Fruit fly (Drosophila melanogaster) whole organism, pupa: Measurements from ENCODE around the gene grnd.
A peak's percentile ranks its signal among the peaks of the same experiment; 100 is the strongest.

Experiments used
- CG10348 ChIP-seq: fragments of 200-800 bp; sonication (Bioruptor generic); IDR thresholded peaks from 2 replicates; pipeline ENCODE4 v1.3.6; 2022; ENCODE audit warnings: missing biosample characterization, missing genetic modification characterization
- CG12605 ChIP-seq: fragments of 200-800 bp; sonication (Bioruptor generic); IDR thresholded peaks from 2 replicates; pipeline ENCODE4 v1.3.6; 2022; ENCODE audit warnings: missing biosample characterization, missing genetic modification characterization
- CG13204 ChIP-seq: fragments of 200-800 bp; sonication (Bioruptor generic); optimal IDR thresholded peaks from 2 replicates; lab custom pipeline; 2018; ENCODE audit warnings: missing biosample characterization, mild to moderate bottlenecking, missing genetic modification characterization, moderate library complexity
- CG14655 ChIP-seq: fragments of 200-800 bp; sonication (Bioruptor generic); optimal IDR thresholded peaks from 3 replicates; lab custom pipeline; 2017; ENCODE audit warnings: mild to moderate bottlenecking, missing biosample characterization, missing genetic modification reagents, missing genetic modification characterization
- CG15710 ChIP-seq: fragments of 200-800 bp; sonication (Bioruptor generic); optimal IDR thresholded peaks from 2 replicates; lab custom pipeline; 2018; ENCODE audit warnings: missing biosample characterization, mild to moderate bottlenecking, missing genetic modification characterization, moderate library complexity
- CG17806 ChIP-seq: fragments of 200-800 bp; sonication (Bioruptor generic); optimal IDR thresholded peaks from 2 replicates; lab custom pipeline; 2018; ENCODE audit warnings: missing biosample characterization, mild to moderate bottlenecking, missing genetic modification characterization, moderate library complexity
- CG32121 ChIP-seq: fragments of 200-800 bp; sonication (Bioruptor generic); IDR thresholded peaks from 2 replicates; pipeline ENCODE4 v1.3.6; 2022; ENCODE audit warnings: missing biosample characterization, missing genetic modification characterization
- CG34367 ChIP-seq: fragments of 200-800 bp; sonication (Bioruptor generic); optimal IDR thresholded peaks from 2 replicates; lab custom pipeline; 2018; ENCODE audit warnings: missing biosample characterization, mild to moderate bottlenecking, missing genetic modification characterization
- CG4496 ChIP-seq: fragments of 200-800 bp; sonication (Bioruptor generic); IDR thresholded peaks from 3 replicates; pipeline ENCODE4 v1.3.6; 2022; ENCODE audit warnings: missing biosample characterization, missing genetic modification characterization
- CG8159 ChIP-seq: fragments of 200-800 bp; sonication (Bioruptor generic); optimal IDR thresholded peaks from 3 replicates; lab custom pipeline; 2018; ENCODE audit warnings: missing biosample characterization, mild to moderate bottlenecking, missing genetic modification characterization, moderate library complexity
- CG8301 ChIP-seq: fragments of 200-800 bp; sonication (Bioruptor generic); optimal IDR thresholded peaks from 2 replicates; lab custom pipeline; 2018; ENCODE audit warnings: missing biosample characterization, mild to moderate bottlenecking, missing genetic modification characterization
- CG9948 ChIP-seq: fragments of 200-800 bp; sonication (Bioruptor generic); optimal IDR thresholded peaks from 2 replicates; lab custom pipeline; 2018; ENCODE audit warnings: missing biosample characterization, mild to moderate bottlenecking, missing genetic modification characterization, moderate library complexity
- D1 ChIP-seq: fragments of 200-800 bp; sonication (Bioruptor generic); optimal IDR thresholded peaks from 2 replicates; lab custom pipeline; 2018; ENCODE audit warnings: missing biosample characterization, mild to moderate bottlenecking, missing genetic modification characterization, moderate library complexity
- EcR ChIP-seq: fragments of 200-800 bp; sonication (Bioruptor generic); optimal IDR thresholded peaks from 3 replicates; lab custom pipeline; 2019; ENCODE audit warnings: missing biosample characterization, missing genetic modification characterization, mild to moderate bottlenecking, moderate library complexity, missing genetic modification reagents
- Ets98B ChIP-seq: fragments of 200-800 bp; sonication (Bioruptor generic); IDR thresholded peaks from 2 replicates; pipeline ENCODE4 v1.3.6; 2022; ENCODE audit warnings: missing biosample characterization, missing genetic modification characterization
- Pif1A ChIP-seq: fragments of 200-800 bp; sonication (Bioruptor generic); optimal IDR thresholded peaks from 3 replicates; lab custom pipeline; 2016; ENCODE audit warnings: missing biosample characterization, missing genetic modification characterization
- Pif1B ChIP-seq: fragments of 200-800 bp; sonication (Bioruptor generic); optimal IDR thresholded peaks from 3 replicates; lab custom pipeline; 2016; ENCODE audit warnings: missing biosample characterization, missing genetic modification characterization
- Snoo ChIP-seq: fragments of 200-800 bp; sonication (Bioruptor generic); optimal IDR thresholded peaks from 3 replicates; lab custom pipeline; 2017; ENCODE audit warnings: missing biosample characterization, mild to moderate bottlenecking, missing genetic modification characterization, inconsistent platforms
- fd96Ca ChIP-seq: fragments of 200-800 bp; sonication (Bioruptor generic); IDR thresholded peaks from 3 replicates; pipeline ENCODE4 v1.3.6; 2022; ENCODE audit warnings: missing biosample characterization, missing genetic modification characterization
- gl ChIP-seq: fragments of 200-800 bp; sonication (Bioruptor generic); optimal IDR thresholded peaks from 2 replicates; lab custom pipeline; 2018; ENCODE audit warnings: missing biosample characterization, mild to moderate bottlenecking, missing genetic modification characterization
- rn ChIP-seq: fragments of 200-800 bp; sonication (Bioruptor generic); IDR thresholded peaks from 2 replicates; pipeline ENCODE4 v1.3.6; 2022; ENCODE audit warnings: missing biosample characterization, missing genetic modification characterization

grnd gene

DNA sequence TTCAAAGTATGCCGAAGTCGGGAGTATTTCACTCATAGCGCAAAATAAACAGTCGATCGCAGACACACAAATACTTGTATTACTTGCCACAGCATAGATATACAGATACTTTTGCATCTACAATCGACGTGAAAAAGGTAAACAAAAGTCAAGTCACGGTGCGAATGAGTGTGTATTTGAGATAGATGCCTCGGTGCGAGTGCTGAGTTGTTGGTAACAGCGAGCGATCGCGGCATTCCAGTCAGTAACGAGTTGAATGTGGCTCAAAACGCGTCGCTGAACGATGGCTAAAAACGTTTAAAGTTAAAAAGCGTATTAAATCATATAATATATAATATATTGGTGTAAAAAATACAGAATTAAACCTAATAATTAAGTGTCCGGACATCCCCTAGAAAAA, at the start of gene grnd:
TSS of gene grnd (plus strand) at position 207 of the 400 bp plus-strand sequence.
- no peak for TF ChIP-seq D1 (tag; lab: Kevin White, UChicago)
- TF ChIP-seq Pif1B (GFP tag; lab: Kevin White, UChicago): peak; percentile 24
- no peak for TF ChIP-seq CG8159 (tag; lab: Kevin White, UChicago)
- no peak for TF ChIP-seq Snoo (tag; lab: Kevin White, UChicago)
- TF ChIP-seq CG12605: no peak
- no peak for TF ChIP-seq CG14655 (GFP tag; lab: Kevin White, UChicago)
- TF ChIP-seq CG9948 (tag; lab: Kevin White, UChicago): no peak
- peak; percentile 24 for TF ChIP-seq EcR (GFP tag; lab: Kevin White, UChicago)
- no peak for TF ChIP-seq CG10348 (GFP tag; lab: Robert Waterston, UW)
- TF ChIP-seq CG34367 (tag; lab: Kevin White, UChicago): no peak
- TF ChIP-seq rn (GFP tag; lab: Robert Waterston, UW): no peak
- no peak for TF ChIP-seq CG13204 (GFP tag; lab: Kevin White, UChicago)
- no peak for TF ChIP-seq gl (tag; lab: Kevin White, UChicago)
- TF ChIP-seq CG17806 (tag; lab: Kevin White, UChicago): no peak
- no peak for TF ChIP-seq CG4496
- TF ChIP-seq Pif1A (GFP tag; lab: Kevin White, UChicago): no peak
- no peak; the same call in 2 of the 3 replicates for TF ChIP-seq fd96Ca (GFP tag; lab: Robert Waterston, UW)
- TF ChIP-seq CG32121: no peak
- no peak for TF ChIP-seq CG8301
- TF ChIP-seq Ets98B (GFP tag; lab: Robert Waterston, UW): peak; percentile 5; the same call in 1 of the 2 replicates

DNA sequence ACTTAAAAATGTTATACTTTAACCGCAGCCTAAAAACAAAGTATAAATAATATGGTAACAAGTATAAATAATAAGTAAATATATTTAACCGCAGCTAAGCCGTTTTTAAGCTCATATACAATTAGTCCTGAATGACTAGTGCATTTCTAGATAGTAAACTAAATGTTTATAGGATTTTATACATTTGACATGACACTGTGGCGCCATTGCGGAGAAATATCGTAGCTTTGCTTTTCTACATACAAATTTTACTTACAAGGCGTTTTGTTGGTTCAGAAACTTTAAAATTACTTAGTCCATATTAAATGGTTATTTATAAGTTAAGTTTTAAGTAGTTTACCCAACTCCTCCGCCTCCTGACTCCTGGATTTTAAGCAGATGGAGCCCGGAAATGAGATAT, 44.0 kb upstream of the grnd start:
- TF ChIP-seq CG32121 (no peak), D1 (tag; lab: Kevin White, UChicago) (peak; percentile 19), CG13204 (GFP tag; lab: Kevin White, UChicago) (no peak), CG8159 (tag; lab: Kevin White, UChicago) (peak; percentile 30)

DNA sequence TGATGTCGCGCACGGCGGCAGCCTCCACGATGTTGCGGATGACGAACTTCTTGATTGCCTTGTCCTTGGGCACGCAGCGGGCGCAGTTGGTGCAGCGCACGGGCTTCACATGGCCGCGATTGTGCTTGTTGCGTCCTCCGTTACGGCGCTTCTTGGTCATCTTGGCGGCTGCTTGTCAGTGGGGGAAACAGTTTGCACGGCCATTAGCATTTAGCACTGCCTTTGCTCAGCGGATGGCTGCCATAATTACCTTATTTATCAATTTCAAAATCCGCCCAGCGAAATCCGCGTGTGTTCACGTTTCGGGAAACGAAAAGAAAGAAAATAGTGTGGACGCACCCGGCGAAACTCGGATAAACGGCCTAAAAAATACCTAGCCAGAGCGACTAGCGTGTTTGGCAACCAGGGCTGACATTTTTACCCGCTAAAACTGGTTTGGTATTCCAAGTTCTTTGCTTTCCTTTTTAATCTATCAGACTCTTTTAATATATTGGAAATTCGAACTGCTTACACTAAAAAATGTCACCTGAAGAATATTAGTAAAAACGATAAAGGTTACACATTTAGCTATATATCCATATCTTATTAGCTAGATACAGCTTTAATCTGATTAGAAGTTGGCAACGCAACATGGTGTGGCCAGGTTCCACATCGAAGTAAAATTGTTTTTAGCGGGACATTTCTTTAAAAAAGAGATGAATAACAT, 42.2 kb upstream of the grnd start, which contains the start of gene RpS26:
TSS of gene RpS26 (minus strand) at position 375 of the 706 bp plus-strand sequence.
- TF ChIP-seq CG15710 (tag; lab: Kevin White, UChicago) (peak; percentile 23), CG8301 (no peak), Pif1B (GFP tag; lab: Kevin White, UChicago) (no peak), rn (GFP tag; lab: Robert Waterston, UW) (no peak), CG10348 (GFP tag; lab: Robert Waterston, UW) (no peak), CG34367 (tag; lab: Kevin White, UChicago) (no peak), CG9948 (tag; lab: Kevin White, UChicago) (peak; percentile 23), fd96Ca (GFP tag; lab: Robert Waterston, UW) (peak; percentile 23; the same call in 1 of the 3 replicates), CG4496 (peak; percentile 61; the same call in 2 of the 3 replicates), Snoo (tag; lab: Kevin White, UChicago) (peak; percentile 50)

dm6 chr2L:18448639-18449430, 36.4 kb upstream of the grnd start, which contains the start of gene ncm:
Gene ncm, minus strand, starts transcription at chr2L:18448957.
- TF ChIP-seq rn (GFP tag; lab: Robert Waterston, UW): no peak
- TF ChIP-seq EcR (GFP tag; lab: Kevin White, UChicago): no peak
- no peak for TF ChIP-seq CG9948 (tag; lab: Kevin White, UChicago)
- TF ChIP-seq fd96Ca (GFP tag; lab: Robert Waterston, UW): no peak
- peak; percentile 34 for TF ChIP-seq D1 (tag; lab: Kevin White, UChicago)

DNA sequence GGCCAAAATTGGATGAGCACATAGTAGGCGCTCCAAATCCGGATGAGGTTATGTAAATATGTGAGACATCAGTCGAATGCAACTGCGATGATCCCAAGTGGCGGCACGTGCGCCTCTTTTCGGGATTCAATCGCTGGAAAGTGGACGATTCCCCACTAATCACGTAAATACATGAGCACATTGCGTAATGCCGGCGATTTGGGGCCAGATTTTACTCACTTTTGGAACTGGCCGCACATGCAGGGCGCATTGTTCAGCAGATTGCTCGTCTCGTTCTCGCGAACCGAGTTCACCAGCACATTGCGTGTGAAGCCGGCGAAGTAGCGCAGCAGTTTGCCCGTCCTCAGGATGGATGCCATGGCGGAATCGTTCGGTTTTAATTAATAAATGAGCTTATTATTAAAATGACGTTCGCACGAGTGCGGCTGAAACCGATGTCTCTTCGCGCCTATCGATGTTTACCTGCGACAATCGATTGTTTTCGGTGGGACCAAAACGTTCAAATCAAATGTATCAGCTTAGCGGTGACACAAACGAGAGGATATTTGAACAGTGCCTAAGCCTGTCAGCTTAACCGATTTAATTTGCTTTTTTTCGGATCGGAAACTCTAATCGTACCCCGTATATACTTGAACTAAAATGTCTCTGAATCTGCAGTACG, 31.0 kb upstream of the grnd start, which contains the start of the genes bsf and Ntf-2r:
TSS of gene bsf (minus strand) at position 460 of the 661 bp plus-strand sequence.
TSS of gene Ntf-2r (plus strand) at position 522 of the 661 bp plus-strand sequence.
- TF ChIP-seq fd96Ca (GFP tag; lab: Robert Waterston, UW) (no peak), CG8301 (no peak), D1 (tag; lab: Kevin White, UChicago) (no peak), CG4496 (0 out of 3 replicates have a peak, but pooled peaks have one; percentile 34), CG13204 (GFP tag; lab: Kevin White, UChicago) (no peak), CG10348 (GFP tag; lab: Robert Waterston, UW) (no peak)
- TF ChIP-seq, all 21 proteins: peak for 1
